Fruit fly (Drosophila melanogaster): ENCODE results near the gene LSm-4.

The LSm-4 gene

DNA sequence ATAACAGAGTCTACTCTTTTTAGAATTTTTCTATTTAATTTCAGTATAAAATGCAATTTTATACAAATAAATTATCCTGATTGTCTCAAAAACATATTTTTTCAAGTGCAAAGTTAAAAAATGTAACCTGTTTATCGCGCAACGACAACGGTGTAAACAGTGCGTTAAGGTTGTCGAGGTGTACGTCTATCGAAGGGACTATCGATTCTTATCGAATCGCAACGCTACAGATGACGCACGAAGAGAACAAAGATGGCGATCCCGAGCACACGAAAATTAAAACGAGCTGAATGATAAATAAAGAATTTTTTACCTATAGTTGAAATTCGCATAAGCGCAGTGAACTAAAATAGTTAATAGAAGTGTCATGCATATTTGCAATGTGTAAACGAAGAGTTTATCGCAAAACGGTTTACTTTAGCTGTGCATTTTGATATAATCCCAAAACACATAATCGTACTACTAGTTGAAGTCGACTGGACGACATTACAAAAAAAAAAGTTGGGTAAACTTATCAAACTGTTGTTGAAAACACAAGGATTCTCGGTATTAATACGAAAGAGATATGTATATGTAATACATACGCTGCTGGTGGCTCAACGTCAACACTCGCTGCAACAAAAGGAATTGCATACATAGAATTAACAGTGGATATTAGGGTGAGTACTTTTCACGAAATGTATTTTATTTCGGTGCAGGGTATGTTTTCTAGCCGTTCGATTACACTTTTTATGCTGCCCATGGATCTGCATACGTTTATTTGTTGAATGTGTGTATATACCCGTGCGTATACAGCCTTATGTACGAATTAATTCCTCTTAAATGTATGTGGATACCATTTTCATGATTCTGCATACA, 16.9 kb downstream of the LSm-4 start, which contains the start of gene da (continued):
- TF ChIP-seq HmgD (GFP tag; optimal IDR thresholded peaks at IDR 0.05) (peak; percentile 53), ind (GFP tag; optimal IDR thresholded peaks at IDR 0.05) (peak; percentile 51), CG17361 (GFP tag; IDR thresholded peaks at IDR 0.05) (peak; percentile 58; the same call in 1 of the 3 replicates), twi (tag; optimal IDR thresholded peaks at IDR 0.05) (peak; percentile 43), CG2875 (GFP tag; optimal IDR thresholded peaks at IDR 0.05) (peak; percentile 25), yki (optimal IDR thresholded peaks at IDR 0.05) (no peak), CG3281 (GFP tag; optimal IDR thresholded peaks at IDR 0.05) (peak; percentile 10), lbe (GFP tag; optimal IDR thresholded peaks at IDR 0.05) (no peak), slp2 (GFP tag; optimal IDR thresholded peaks at IDR 0.05) (peak; percentile 36), CG12299 (tag; optimal IDR thresholded peaks at IDR 0.05) (no peak), nerfin-1 (tag; optimal IDR thresholded peaks at IDR 0.05) (peak; percentile 31), CG12769 (tag; optimal IDR thresholded peaks at IDR 0.05) (no peak), fd64A (GFP tag; optimal IDR thresholded peaks at IDR 0.05) (no peak), hth (optimal IDR thresholded peaks at IDR 0.05) (no peak), dysf (GFP tag; IDR thresholded peaks at IDR 0.05) (peak; percentile 64; the same call in 2 of the 3 replicates), dm (GFP tag; optimal IDR thresholded peaks at IDR 0.05) (peak; percentile 76), CG7745 (tag; optimal IDR thresholded peaks at IDR 0.05) (no peak), sim (GFP tag; IDR thresholded peaks at IDR 0.05) (no peak), Ravus (GFP tag; IDR thresholded peaks at IDR 0.05) (no peak), Dref (GFP tag; IDR thresholded peaks at IDR 0.05) (peak; percentile 92), cwo (GFP tag; optimal IDR thresholded peaks at IDR 0.05) (no peak), croc (GFP tag; conservative IDR thresholded peaks at IDR 0.05) (no peak), tll (GFP tag; optimal IDR thresholded peaks at IDR 0.05) (peak in 1 of 2 experiments; percentile 12), scrt (GFP tag; optimal IDR thresholded peaks at IDR 0.05) (peak; percentile 10), trh (GFP tag; optimal IDR thresholded peaks at IDR 0.05) (no peak), Sry-β (GFP tag; optimal IDR thresholded peaks at IDR 0.05) (no peak), CG3847 (GFP tag; IDR thresholded peaks at IDR 0.05) (peak; percentile 15; the same call in 1 of the 2 replicates), Ptx1 (GFP tag; IDR thresholded peaks at IDR 0.05) (peak; percentile 54), unc-4 (GFP tag; IDR thresholded peaks at IDR 0.05; ENCODE audit: partially characterized antibody) (peak; percentile 54; the same call in 1 of the 2 replicates), NfI (GFP tag; optimal IDR thresholded peaks at IDR 0.05) (peak; percentile 75), CG11247 (GFP tag; IDR thresholded peaks at IDR 0.05) (peak; percentile 54; the same call in 1 of the 2 replicates), Hr51 (GFP tag; optimal IDR thresholded peaks at IDR 0.05) (peak; percentile 39 to 46), Atf3 (GFP tag; optimal IDR thresholded peaks at IDR 0.05) (peak; percentile 72), hb (GFP tag; IDR thresholded peaks at IDR 0.05; ENCODE audit: partially characterized antibody) (no peak), fru (optimal IDR thresholded peaks at IDR 0.05) (no peak), zen2 (GFP tag; IDR thresholded peaks at IDR 0.05; ENCODE audit: partially characterized antibody) (no peak), CG34422 (GFP tag; IDR thresholded peaks at IDR 0.05) (peak; percentile 57; the same call in 2 of the 3 replicates), CG11093 (GFP tag; IDR thresholded peaks at IDR 0.05) (no peak), CG4854 (GFP tag; optimal IDR thresholded peaks at IDR 0.05) (peak; percentile 8), toy (GFP tag; IDR thresholded peaks at IDR 0.05) (no peak), tup (GFP tag; optimal IDR thresholded peaks at IDR 0.05) (no peak), CG1792 (GFP tag; optimal IDR thresholded peaks at IDR 0.05) (peak; percentile 34), CG43689 (GFP tag; IDR thresholded peaks at IDR 0.05) (no peak), gem (tag; optimal IDR thresholded peaks at IDR 0.05) (peak; percentile 76), CG12071 (GFP tag; optimal IDR thresholded peaks at IDR 0.05) (no peak), CG15696 (tag; optimal IDR thresholded peaks at IDR 0.05) (peak; percentile 28), gcm2 (GFP tag; optimal IDR thresholded peaks at IDR 0.05) (no peak), CG4360 (GFP tag; IDR thresholded peaks at IDR 0.05) (no peak), CG7271 (tag; optimal IDR thresholded peaks at IDR 0.05) (peak; percentile 3)

All from whole organism, embryonic.